Worm (Caenorhabditis elegans) whole organism, young adult: Measurements from ENCODE around the gene scl-8.

Source experiments
- B0035.1 ChIP-seq: sonication (generic microtip); optimal IDR thresholded peaks from 2 replicates; lab custom pipeline; 2016; ENCODE audit warnings: missing genetic modification characterization, mild to moderate bottlenecking, missing compliant biosample characterization, missing genotype, missing genetic modification reagents
- B0261.1 ChIP-seq: sonication (generic microtip); optimal IDR thresholded peaks from 2 replicates; lab custom pipeline; 2016; ENCODE audit warnings: mild to moderate bottlenecking, missing genetic modification characterization, moderate library complexity, missing compliant biosample characterization
- D2030.7 ChIP-seq: fragments of 200-800 bp; sonication (Bioruptor generic); IDR thresholded peaks from 2 replicates; pipeline ENCODE4 v1.3.6; 2022; ENCODE audit warnings: missing genetic modification reagents, missing genetic modification characterization, missing compliant biosample characterization
- F22D6.2 ChIP-seq: sonication (generic microtip); optimal IDR thresholded peaks from 2 replicates; lab custom pipeline; 2016; ENCODE audit warnings: mild to moderate bottlenecking, missing genetic modification characterization, missing compliant biosample characterization
- F33H1.4 ChIP-seq: fragments of 200-800 bp; sonication (Bioruptor generic); IDR thresholded peaks from 2 replicates; pipeline ENCODE4 v1.3.6; 2022; ENCODE audit warnings: missing genetic modification reagents, missing genetic modification characterization, missing compliant biosample characterization
- F49E8.2 ChIP-seq: sonication (generic microtip); optimal IDR thresholded peaks from 3 replicates; lab custom pipeline; 2017; ENCODE audit warnings: missing genetic modification characterization, mild to moderate bottlenecking, missing compliant biosample characterization, antibody characterized with exemption, moderate library complexity; ENCODE audit not compliant: insufficient read depth
- F52B5.7 ChIP-seq: sonication (generic microtip); optimal IDR thresholded peaks from 2 replicates; lab custom pipeline; 2016; ENCODE audit warnings: mild to moderate bottlenecking, missing genetic modification characterization, missing compliant biosample characterization
- F57C9.4 ChIP-seq: sonication (generic microtip); optimal IDR thresholded peaks from 2 replicates; lab custom pipeline; 2017; ENCODE audit warnings: mild to moderate bottlenecking, missing genetic modification characterization, missing compliant biosample characterization
- K11D2.4 ChIP-seq: fragments of 200-800 bp; sonication (Bioruptor generic); IDR thresholded peaks from 2 replicates; pipeline ENCODE4 v1.3.6; 2022; ENCODE audit warnings: missing genetic modification reagents, missing genetic modification characterization, missing compliant biosample characterization
- T07F8.4 ChIP-seq: sonication (generic microtip); optimal IDR thresholded peaks from 2 replicates; lab custom pipeline; 2016; ENCODE audit warnings: mild to moderate bottlenecking, missing genetic modification characterization, moderate library complexity, missing compliant biosample characterization
- Y53G8AR.9 ChIP-seq: fragments of 200-800 bp; sonication (Bioruptor generic); conservative IDR thresholded peaks from 2 replicates; pipeline ENCODE4 v1.3.6; 2022; ENCODE audit warnings: missing genetic modification reagents, missing genetic modification characterization, missing compliant biosample characterization
- Y67H2A.10 ChIP-seq: fragments of 200-800 bp; sonication (Bioruptor generic); conservative IDR thresholded peaks from 2 replicates; pipeline ENCODE4 v1.3.6; 2022; ENCODE audit warnings: missing genetic modification reagents, missing genetic modification characterization, missing compliant biosample characterization
- attf-5 ChIP-seq: fragments of 200-800 bp; sonication (Bioruptor generic); optimal IDR thresholded peaks from 2 replicates; lab custom pipeline; 2018; ENCODE audit warnings: mild to moderate bottlenecking, missing genetic modification characterization, missing compliant biosample characterization
- bed-1 ChIP-seq: fragments of 200-800 bp; sonication (Bioruptor generic); IDR thresholded peaks from 2 replicates; pipeline ENCODE4 v1.3.6; 2022; ENCODE audit warnings: missing genetic modification reagents, missing genetic modification characterization, missing compliant biosample characterization
- bed-2 ChIP-seq: fragments of 200-800 bp; sonication (Bioruptor generic); IDR thresholded peaks from 2 replicates; pipeline ENCODE4 v1.3.6; 2022; ENCODE audit warnings: missing genetic modification reagents, missing genetic modification characterization, missing compliant biosample characterization
- cebp-2 ChIP-seq: fragments of 200-800 bp; sonication (Bioruptor generic); IDR thresholded peaks from 2 replicates; pipeline ENCODE4 v1.3.6; 2022; ENCODE audit warnings: missing genetic modification characterization, missing compliant biosample characterization
- dpff-1 ChIP-seq: sonication (generic microtip); optimal IDR thresholded peaks from 2 replicates; lab custom pipeline; 2017; ENCODE audit warnings: mild to moderate bottlenecking, missing genetic modification characterization, missing compliant biosample characterization
- dpl-1 ChIP-seq: fragments of 150-350 bp; optimal IDR thresholded peaks from 2 replicates; lab custom pipeline; 2014; ENCODE audit warnings: missing biosample characterization, missing genetic modification reagents, missing genetic modification characterization
- efl-1 ChIP-seq: fragments of 150-350 bp; optimal IDR thresholded peaks from 2 replicates; lab custom pipeline; 2014; ENCODE audit warnings: missing biosample characterization, missing genetic modification reagents, missing genetic modification characterization
- egrh-3 ChIP-seq: fragments of 200-800 bp; sonication (Bioruptor generic); IDR thresholded peaks from 2 replicates; pipeline ENCODE4 v1.3.6; 2022; ENCODE audit warnings: missing genetic modification reagents, missing genetic modification characterization, missing compliant biosample characterization
- ekl-4 ChIP-seq: fragments of 200-800 bp; sonication (Bioruptor generic); IDR thresholded peaks from 2 replicates; pipeline ENCODE4 v1.3.6; 2022; ENCODE audit warnings: missing genetic modification reagents, missing genetic modification characterization, missing compliant biosample characterization
- hlh-12 ChIP-seq: sonication (generic microtip); optimal IDR thresholded peaks from 2 replicates; lab custom pipeline; 2016; ENCODE audit warnings: missing genetic modification characterization, missing compliant biosample characterization
- hmg-1.2 ChIP-seq: fragments of 200-800 bp; sonication (Bioruptor generic); IDR thresholded peaks from 2 replicates; pipeline ENCODE4 v1.3.6; 2022; ENCODE audit warnings: missing genetic modification reagents, missing genetic modification characterization, missing compliant biosample characterization
- lag-1 ChIP-seq: fragments of 200-800 bp; sonication (Bioruptor generic); IDR thresholded peaks from 2 replicates; pipeline ENCODE4 v1.3.6; 2022; ENCODE audit warnings: missing genetic modification reagents, missing genetic modification characterization, missing compliant biosample characterization
- lin-35 ChIP-seq, 3 experiments: fragments of 150-350 bp in 2 of 3; sonication (generic microtip) in 1 of 3; optimal IDR thresholded peaks; 2 replicates each; lab custom pipeline; 2014 to 2018; ENCODE audit warnings: missing biosample characterization in 3 of 3, missing genetic modification characterization in 3 of 3, missing genetic modification reagents in 3 of 3
- lin-40 ChIP-seq: sonication (generic microtip); optimal IDR thresholded peaks from 2 replicates; lab custom pipeline; 2016; ENCODE audit warnings: missing genetic modification characterization, mild to moderate bottlenecking, missing compliant biosample characterization, missing genotype, missing genetic modification reagents
- lir-1 ChIP-seq: fragments of 200-800 bp; sonication (Bioruptor generic); conservative IDR thresholded peaks from 2 replicates; pipeline ENCODE4 v1.3.6; 2022; ENCODE audit warnings: missing genetic modification reagents, missing genetic modification characterization, missing compliant biosample characterization
- madf-3 ChIP-seq: fragments of 200-800 bp; sonication (Bioruptor generic); IDR thresholded peaks from 2 replicates; pipeline ENCODE4 v1.3.6; 2022; ENCODE audit warnings: missing genetic modification reagents, missing genetic modification characterization, missing compliant biosample characterization
- madf-8 ChIP-seq: fragments of 200-800 bp; sonication (Bioruptor generic); conservative IDR thresholded peaks from 2 replicates; pipeline ENCODE4 v1.3.6; 2022; ENCODE audit warnings: missing genetic modification reagents, missing genetic modification characterization, missing compliant biosample characterization
- mxl-1 ChIP-seq: sonication (generic microtip); optimal IDR thresholded peaks from 2 replicates; lab custom pipeline; 2016; ENCODE audit warnings: missing genetic modification characterization, missing compliant biosample characterization
- nfyb-1 ChIP-seq: fragments of 200-800 bp; sonication (Bioruptor generic); IDR thresholded peaks from 2 replicates; pipeline ENCODE4 v1.3.6; 2022; ENCODE audit warnings: missing genetic modification reagents, missing genetic modification characterization, missing compliant biosample characterization
- nhr-80 ChIP-seq: sonication (generic microtip); optimal IDR thresholded peaks from 2 replicates; lab custom pipeline; 2016; ENCODE audit warnings: missing genetic modification characterization, missing compliant biosample characterization
- nhr-90 ChIP-seq: sonication (generic microtip); optimal IDR thresholded peaks from 2 replicates; lab custom pipeline; 2016; ENCODE audit warnings: missing genotype, mild to moderate bottlenecking, missing genetic modification characterization, missing compliant biosample characterization
- pbrm-1 ChIP-seq: fragments of 200-800 bp; sonication (Bioruptor generic); IDR thresholded peaks from 2 replicates; pipeline ENCODE4 v1.3.6; 2022; ENCODE audit warnings: missing genetic modification reagents, missing genetic modification characterization, missing compliant biosample characterization
- rpc-1 ChIP-seq, 2 experiments: fragments of 150-350 bp in 1 of 2; sonication (generic microtip) in 1 of 2; optimal IDR thresholded peaks; 2 replicates each; lab custom pipeline; 2014 to 2018; ENCODE audit warnings: missing biosample characterization in 1 of 2, missing genetic modification characterization in 1 of 2, missing genetic modification reagents in 1 of 2, missing genotype in 1 of 2
- sea-2 ChIP-seq: fragments of 200-800 bp; sonication (Bioruptor generic); IDR thresholded peaks from 2 replicates; pipeline ENCODE4 v1.3.6; 2022; ENCODE audit warnings: missing genetic modification characterization, missing compliant biosample characterization
- snpc-1.3 ChIP-seq: sonication (generic microtip); optimal IDR thresholded peaks from 2 replicates; lab custom pipeline; 2017; ENCODE audit warnings: missing genetic modification characterization, mild to moderate bottlenecking, missing compliant biosample characterization, antibody characterized with exemption, moderate library complexity, missing genotype, missing genetic modification reagents; ENCODE audit not compliant: insufficient read depth
- tbp1 ChIP-seq: fragments of 200-800 bp; sonication (Bioruptor generic); optimal IDR thresholded peaks from 2 replicates; lab custom pipeline; 2018; ENCODE audit warnings: mild to moderate bottlenecking, missing genetic modification characterization, missing compliant biosample characterization
- tbx-9 ChIP-seq: sonication (generic microtip); optimal IDR thresholded peaks from 2 replicates; lab custom pipeline; 2016; ENCODE audit warnings: borderline replicate concordance, missing genetic modification characterization, inconsistent platforms, missing compliant biosample characterization
- tlf-1 ChIP-seq: fragments of 200-800 bp; sonication (Bioruptor generic); optimal IDR thresholded peaks from 2 replicates; lab custom pipeline; 2018; ENCODE audit warnings: mild to moderate bottlenecking, missing genetic modification characterization, missing compliant biosample characterization
- unc-62 ChIP-seq: fragments of 150-350 bp; optimal IDR thresholded peaks from 2 replicates; lab custom pipeline; 2014; ENCODE audit warnings: missing biosample characterization, missing genetic modification reagents, missing genetic modification characterization
- xnd-1 ChIP-seq: sonication (generic microtip); optimal IDR thresholded peaks from 2 replicates; lab custom pipeline; 2016; ENCODE audit warnings: missing genotype, missing genetic modification reagents, missing genetic modification characterization, missing compliant biosample characterization
- zim-3 ChIP-seq: sonication (generic microtip); optimal IDR thresholded peaks from 2 replicates; lab custom pipeline; 2017; ENCODE audit warnings: mild to moderate bottlenecking, missing genetic modification characterization, moderate library complexity, missing compliant biosample characterization
- ztf-18 ChIP-seq: sonication (generic microtip); optimal IDR thresholded peaks from 2 replicates; lab custom pipeline; 2016; ENCODE audit warnings: missing genotype, mild to moderate bottlenecking, missing genetic modification characterization, missing compliant biosample characterization
- ztf-22 ChIP-seq: fragments of 200-800 bp; sonication (Bioruptor generic); optimal IDR thresholded peaks from 2 replicates; lab custom pipeline; 2018; ENCODE audit warnings: mild to moderate bottlenecking, missing genetic modification characterization, moderate library complexity, missing compliant biosample characterization
- ztf-25 ChIP-seq: fragments of 200-800 bp; sonication (Bioruptor generic); IDR thresholded peaks from 2 replicates; pipeline ENCODE4 v1.3.6; 2022; ENCODE audit warnings: missing genetic modification reagents, missing genetic modification characterization, missing compliant biosample characterization
- ztf-26 ChIP-seq: sonication (generic microtip); optimal IDR thresholded peaks from 2 replicates; lab custom pipeline; 2017; ENCODE audit warnings: missing genetic modification characterization, missing compliant biosample characterization
- ztf-3 ChIP-seq: fragments of 200-800 bp; sonication (Bioruptor generic); optimal IDR thresholded peaks from 2 replicates; lab custom pipeline; 2018; ENCODE audit warnings: mild to moderate bottlenecking, missing genetic modification characterization, missing compliant biosample characterization
- ztf-6 ChIP-seq: fragments of 200-800 bp; sonication (Bioruptor generic); IDR thresholded peaks from 2 replicates; pipeline ENCODE4 v1.3.6; 2022; ENCODE audit warnings: missing genetic modification reagents, missing genetic modification characterization, missing compliant biosample characterization

Gene scl-8

DNA sequence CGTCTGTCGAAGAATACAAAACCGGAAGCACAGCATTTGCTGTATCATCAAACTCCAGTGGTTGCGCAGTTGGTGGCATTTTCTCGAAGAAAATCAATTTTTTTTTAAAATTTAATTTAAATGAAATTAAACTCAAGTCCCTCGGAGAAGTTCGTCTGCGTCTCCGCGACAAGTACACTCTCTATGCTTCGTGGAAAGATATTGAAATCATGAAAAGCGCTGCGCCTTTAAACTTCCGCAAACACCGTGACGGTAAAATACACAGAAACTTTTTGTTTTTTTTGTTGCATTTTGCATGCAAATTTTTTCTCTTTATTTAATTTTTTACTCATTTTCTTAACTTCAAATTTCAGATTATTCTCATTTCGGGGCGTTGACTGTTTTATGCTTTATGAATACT is 27.1 kb downstream of the scl-8 start, which contains the start of the genes dli-1, tin-9.2 and exos-4.1 (continued):
- TF ChIP-seq ztf-25 (no peak), ekl-4 (no peak), unc-62 (GFP tag; lab: Kevin White, UChicago) (no peak), madf-3 (GFP tag; lab: Robert Waterston, UW) (no peak), cebp-2 (GFP tag; lab: Robert Waterston, UW) (no peak), lir-1 (GFP tag; lab: Robert Waterston, UW) (no peak), tbp1 (GFP tag; lab: Kevin White, UChicago) (peak; percentile 44), K11D2.4 (0 out of 2 replicates have a peak, but pooled peaks have one; percentile 11), hlh-12 (tag; lab: Kevin White, UChicago) (no peak), bed-2 (GFP tag; lab: Robert Waterston, UW) (no peak), B0261.1 (no peak), snpc-1.3 (tag; lab: Kevin White, UChicago) (peak; percentile 77), rpc-1 (optimal IDR thresholded peaks at IDR 0.05; lab: Kevin White, UChicago) (no peak), rpc-1 (tag; optimal IDR thresholded peaks at IDR 0.05; lab: Kevin White, UChicago) (no peak), dpl-1 (peak; percentile 58), mxl-1 (tag; lab: Kevin White, UChicago) (no peak), efl-1 (GFP tag; lab: Kevin White, UChicago) (peak; percentile 39), madf-8 (GFP tag; lab: Robert Waterston, UW) (0 out of 2 replicates have a peak, but pooled peaks have one; percentile 4), tbx-9 (tag; lab: Kevin White, UChicago) (no peak), ztf-22 (GFP tag; lab: Kevin White, UChicago) (no peak), hmg-1.2 (peak; percentile 98), bed-1 (GFP tag; lab: Robert Waterston, UW) (no peak), nfyb-1 (GFP tag; lab: Robert Waterston, UW) (0 out of 2 replicates have a peak, but pooled peaks have one; percentile 36), nhr-80 (tag; lab: Kevin White, UChicago) (no peak), B0035.1 (no peak), D2030.7 (peak; percentile 52), ztf-3 (GFP tag; lab: Kevin White, UChicago) (no peak), xnd-1 (tag; lab: Kevin White, UChicago) (no peak), T07F8.4 (tag; lab: Kevin White, UChicago) (no peak), lag-1 (GFP tag; lab: Robert Waterston, UW) (no peak), lin-35 (GFP tag; optimal IDR thresholded peaks at IDR 0.05; lab: Kevin White, UChicago) (peak in 1 of 3 experiments; percentile 25), egrh-3 (no peak), tlf-1 (GFP tag; lab: Kevin White, UChicago) (no peak), F52B5.7 (tag; lab: Kevin White, UChicago) (no peak), ztf-18 (tag; lab: Kevin White, UChicago) (no peak), F57C9.4 (no peak), Y67H2A.10 (GFP tag; lab: Robert Waterston, UW) (no peak), dpff-1 (tag; lab: Kevin White, UChicago) (no peak), Y53G8AR.9 (GFP tag; lab: Robert Waterston, UW) (no peak), F49E8.2 (tag; lab: Kevin White, UChicago) (peak; percentile 43), pbrm-1 (GFP tag; lab: Robert Waterston, UW) (peak; percentile 38; the same call in 1 of the 2 replicates), sea-2 (GFP tag; lab: Robert Waterston, UW) (no peak), nhr-90 (tag; lab: Kevin White, UChicago) (no peak), F33H1.4 (peak; percentile 75), F22D6.2 (tag; lab: Kevin White, UChicago) (no peak), lin-40 (peak; percentile 63), ztf-26 (tag; lab: Kevin White, UChicago) (no peak), attf-5 (GFP tag; lab: Kevin White, UChicago) (peak; percentile 80), ztf-6 (GFP tag; lab: Robert Waterston, UW) (no peak), zim-3 (tag; lab: Kevin White, UChicago) (no peak)
